Worm (Caenorhabditis elegans) whole organism, L2 larva: ENCODE results near the gene his-7.
"Not testable (repeated sequence)": the region's sequence is repeated elsewhere in the genome, so short reads cannot be mapped to it uniquely, and the experiment has no call there.

Experiments used
- Y55F3AM.14 ChIP-seq: fragments of 200-800 bp; sonication (Bioruptor generic); optimal IDR thresholded peaks from 2 replicates; lab custom pipeline; 2018; ENCODE audit warnings: mild to moderate bottlenecking, missing genetic modification characterization, missing compliant biosample characterization
- ZK546.5 ChIP-seq: sonication (generic microtip); optimal IDR thresholded peaks from 2 replicates; lab custom pipeline; 2017; ENCODE audit warnings: missing biosample characterization, missing genetic modification characterization
- ama-1 ChIP-seq: fragments of 150-350 bp; optimal IDR thresholded peaks from 2 replicates; lab custom pipeline; 2018; ENCODE audit warnings: inconsistent platforms
- blmp-1 ChIP-seq: sonication (generic microtip); optimal IDR thresholded peaks from 2 replicates; lab custom pipeline; 2017; ENCODE audit warnings: missing genetic modification characterization, mild to moderate bottlenecking, missing compliant biosample characterization, antibody characterized with exemption, moderate library complexity; ENCODE audit not compliant: insufficient read depth
- ceh-16 ChIP-seq: fragments of 150-350 bp; optimal IDR thresholded peaks from 2 replicates; lab custom pipeline; 2014; ENCODE audit warnings: missing biosample characterization, missing genetic modification characterization
- ceh-82 ChIP-seq: fragments of 150-350 bp; optimal IDR thresholded peaks from 2 replicates; lab custom pipeline; 2014; ENCODE audit warnings: missing biosample characterization, missing genetic modification characterization
- crh-2 ChIP-seq: sonication (generic microtip); optimal IDR thresholded peaks from 2 replicates; lab custom pipeline; 2017; ENCODE audit warnings: missing biosample characterization, missing genetic modification characterization
- dmd-4 ChIP-seq: sonication (generic microtip); optimal IDR thresholded peaks from 2 replicates; lab custom pipeline; 2017; ENCODE audit warnings: missing biosample characterization, missing genetic modification characterization
- elt-1 ChIP-seq: fragments of 150-350 bp; optimal IDR thresholded peaks from 2 replicates; lab custom pipeline; 2014; ENCODE audit warnings: missing biosample characterization, missing genetic modification characterization
- fos-1 ChIP-seq: fragments of 150-350 bp; optimal IDR thresholded peaks from 2 replicates; lab custom pipeline; 2014; ENCODE audit warnings: missing biosample characterization, missing genetic modification characterization
- gmeb-1 ChIP-seq: fragments of 150-350 bp; optimal IDR thresholded peaks from 2 replicates; lab custom pipeline; 2014; ENCODE audit warnings: missing biosample characterization, missing genetic modification characterization
- lin-11 ChIP-seq: fragments of 150-350 bp; sonication (generic microtip); optimal IDR thresholded peaks from 2 replicates; lab custom pipeline; 2014; ENCODE audit warnings: missing biosample characterization, missing genetic modification characterization, inconsistent platforms, mixed read lengths
- lin-39 ChIP-seq: fragments of 150-350 bp; optimal IDR thresholded peaks from 2 replicates; lab custom pipeline; 2014; ENCODE audit warnings: missing biosample characterization, missing genetic modification reagents, missing genetic modification characterization
- lsy-2 ChIP-seq, 2 experiments: fragments of 150-350 bp in 1 of 2; sonication (generic microtip) in 1 of 2; optimal IDR thresholded peaks; 2 replicates each; lab custom pipeline; 2014 to 2017; ENCODE audit warnings: missing biosample characterization in 2 of 2, missing genetic modification characterization in 2 of 2
- mab-5 ChIP-seq: fragments of 150-350 bp; optimal IDR thresholded peaks from 2 replicates; lab custom pipeline; 2014; ENCODE audit warnings: missing biosample characterization, missing genetic modification characterization
- mdl-1 ChIP-seq, 2 experiments: fragments of 150-350 bp in 1 of 2; sonication (generic microtip) in 1 of 2; optimal IDR thresholded peaks; 2 replicates each; lab custom pipeline; 2017; ENCODE audit warnings: missing biosample characterization in 2 of 2, missing genetic modification characterization in 2 of 2
- nhr-11 ChIP-seq: fragments of 150-350 bp; optimal IDR thresholded peaks from 2 replicates; lab custom pipeline; 2014; ENCODE audit warnings: missing biosample characterization, missing genetic modification characterization
- nhr-129 ChIP-seq: fragments of 150-350 bp; optimal IDR thresholded peaks from 2 replicates; lab custom pipeline; 2014; ENCODE audit warnings: missing biosample characterization, missing genetic modification characterization
- nhr-21 ChIP-seq: fragments of 150-350 bp; optimal IDR thresholded peaks from 2 replicates; lab custom pipeline; 2014; ENCODE audit warnings: missing biosample characterization, missing genetic modification characterization
- nhr-23 ChIP-seq: fragments of 150-350 bp; optimal IDR thresholded peaks from 2 replicates; lab custom pipeline; 2014; ENCODE audit warnings: missing biosample characterization, missing genetic modification reagents, missing genetic modification characterization
- nhr-25 ChIP-seq: fragments of 150-350 bp; sonication (generic microtip); optimal IDR thresholded peaks from 3 replicates; lab custom pipeline; 2014; ENCODE audit warnings: missing biosample characterization, missing genetic modification characterization
- nhr-6 ChIP-seq: fragments of 150-350 bp; optimal IDR thresholded peaks from 2 replicates; lab custom pipeline; 2014; ENCODE audit warnings: missing biosample characterization, missing genetic modification characterization
- nhr-77 ChIP-seq: fragments of 150-350 bp; optimal IDR thresholded peaks from 2 replicates; lab custom pipeline; 2014; ENCODE audit warnings: missing biosample characterization, missing genetic modification characterization
- peb-1 ChIP-seq: fragments of 150-350 bp; optimal IDR thresholded peaks from 2 replicates; lab custom pipeline; 2014; ENCODE audit warnings: missing biosample characterization, missing genetic modification characterization
- skn-1 ChIP-seq: sonication (generic microtip); optimal IDR thresholded peaks from 2 replicates; lab custom pipeline; 2017; ENCODE audit warnings: missing biosample characterization, missing genetic modification characterization
- sma-9 ChIP-seq, 2 experiments: fragments of 150-350 bp in 1 of 2; sonication (generic microtip) in 1 of 2; optimal IDR thresholded peaks; 2 replicates each; lab custom pipeline; 2014 to 2016; ENCODE audit warnings: missing genetic modification characterization in 2 of 2, mild to moderate bottlenecking in 1 of 2, missing biosample characterization in 1 of 2, missing compliant biosample characterization in 1 of 2, missing genetic modification reagents in 1 of 2, moderate library complexity in 1 of 2
- unc-39 ChIP-seq: fragments of 150-350 bp; optimal IDR thresholded peaks from 2 replicates; lab custom pipeline; 2014; ENCODE audit warnings: missing biosample characterization, missing genetic modification characterization
- unc-55 ChIP-seq: fragments of 150-350 bp; sonication (generic microtip); optimal IDR thresholded peaks from 3 replicates; lab custom pipeline; 2014; ENCODE audit warnings: missing biosample characterization, missing genetic modification reagents, missing genetic modification characterization
- unc-62 ChIP-seq: fragments of 150-350 bp; optimal IDR thresholded peaks from 2 replicates; lab custom pipeline; 2014; ENCODE audit warnings: missing biosample characterization, missing genetic modification reagents, missing genetic modification characterization
- zag-1 ChIP-seq: fragments of 150-350 bp; optimal IDR thresholded peaks from 2 replicates; lab custom pipeline; 2014; ENCODE audit warnings: missing biosample characterization, missing genetic modification characterization
- ztf-1 ChIP-seq: fragments of 200-800 bp; sonication (Bioruptor generic); conservative IDR thresholded peaks from 2 replicates; pipeline ENCODE4 v1.3.6; 2022; ENCODE audit warnings: missing genetic modification characterization, missing compliant biosample characterization
- ztf-4 ChIP-seq: fragments of 150-350 bp; optimal IDR thresholded peaks from 2 replicates; lab custom pipeline; 2014; ENCODE audit warnings: missing biosample characterization, missing genetic modification characterization

Gene his-7

ce11 chrV:8533067-8533466, at the start of gene his-7, which contains the start of gene his-8:
TSS of gene his-7 (plus strand) at chrV:8533379.
TSS of gene his-8 (minus strand) at chrV:8533086.
- not testable (repeated sequence) for TF ChIP-seq nhr-21; mdl-1 (tag; optimal IDR thresholded peaks at IDR 0.05; lab: Kevin White, UChicago); unc-39 (tag; lab: Kevin White, UChicago)

- no peak for TF ChIP-seq ztf-1 (GFP tag; lab: Robert Waterston, UW)
- peak; percentile 73 for TF ChIP-seq mab-5
- TF ChIP-seq nhr-6, result no peak
- no peak for TF ChIP-seq blmp-1 (tag; lab: Kevin White, UChicago)
- no peak for TF ChIP-seq lin-39 (tag; lab: Kevin White, UChicago)
- no peak for TF ChIP-seq ztf-4
- TF ChIP-seq unc-55 (GFP tag; lab: Kevin White, UChicago), result peak; percentile 74
These were observed 38.8 kb upstream of the his-7 start, which contains the start of gene pxn-1 for ce11 chrV:8494260-8494939. TSS of gene pxn-1 (plus strand) at chrV:8494889.

DNA sequence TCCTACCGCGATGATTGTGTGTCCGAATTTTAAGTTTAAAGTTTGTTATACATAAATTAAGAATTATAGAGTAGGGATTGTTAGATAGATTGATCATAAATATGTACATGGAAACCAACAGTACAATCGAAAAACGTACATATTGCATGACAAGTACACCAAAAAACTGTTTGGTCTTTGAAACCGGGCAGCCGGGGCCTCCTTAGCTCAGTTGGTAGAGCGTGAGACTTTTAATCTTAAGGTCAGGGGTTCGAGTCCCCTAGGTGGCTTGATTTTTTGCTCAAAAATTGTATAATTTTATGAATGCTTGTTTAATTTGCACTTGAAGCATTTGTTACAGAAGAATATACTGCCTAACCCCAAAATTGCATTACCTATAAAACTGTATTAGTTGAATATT, 38.1 kb upstream of the his-7 start:
- TF ChIP-seq mdl-1 (tag; optimal IDR thresholded peaks at IDR 0.05; lab: Kevin White, UChicago) (no peak), blmp-1 (tag; lab: Kevin White, UChicago) (no peak), nhr-77 (tag; lab: Kevin White, UChicago) (no peak), sma-9 (GFP tag; optimal IDR thresholded peaks at IDR 0.05; lab: Kevin White, UChicago) (no peak), sma-9 (tag; optimal IDR thresholded peaks at IDR 0.05; lab: Kevin White, UChicago) (no peak), ZK546.5 (tag; lab: Kevin White, UChicago) (no peak), Y55F3AM.14 (GFP tag; lab: Kevin White, UChicago) (no peak), elt-1 (tag; lab: Kevin White, UChicago) (no peak), nhr-25 (tag; lab: Kevin White, UChicago) (no peak), dmd-4 (tag; lab: Kevin White, UChicago) (no peak), peb-1 (no peak), crh-2 (tag; lab: Kevin White, UChicago) (no peak), ama-1 (lab: Kevin White, UChicago) (no peak), nhr-23 (tag; lab: Kevin White, UChicago) (no peak), ztf-1 (GFP tag; lab: Robert Waterston, UW) (no peak), lin-39 (tag; lab: Kevin White, UChicago) (no peak), ceh-82 (tag; lab: Kevin White, UChicago) (no peak), lin-11 (tag; lab: Kevin White, UChicago) (no peak)

- TF ChIP-seq nhr-21 (no peak), nhr-129 (tag; lab: Kevin White, UChicago) (peak; percentile 48), fos-1 (tag; lab: Kevin White, UChicago) (no peak), nhr-77 (tag; lab: Kevin White, UChicago) (no peak), unc-39 (tag; lab: Kevin White, UChicago) (no peak), peb-1 (no peak), ama-1 (lab: Kevin White, UChicago) (no peak), ceh-16 (tag; lab: Kevin White, UChicago) (no peak), gmeb-1 (peak; percentile 0), zag-1 (tag; lab: Kevin White, UChicago) (no peak)
These were observed 37.2 kb upstream of the his-7 start for ce11 chrV:8495965-8496364.

ce11 chrV:8499407-8499806, 33.8 kb upstream of the his-7 start:
- no peak for TF ChIP-seq lsy-2 (tag; optimal IDR thresholded peaks at IDR 0.05; lab: Kevin White, UChicago)
- TF ChIP-seq skn-1, result no peak
- TF ChIP-seq nhr-11 (tag; lab: Kevin White, UChicago), result no peak
- TF ChIP-seq unc-55 (GFP tag; lab: Kevin White, UChicago), result no peak
- TF ChIP-seq unc-62, result no peak
- TF ChIP-seq nhr-21, result no peak
